Worm (Caenorhabditis elegans): Measurements from ENCODE around the gene ced-10.

The ced-10 gene

DNA sequence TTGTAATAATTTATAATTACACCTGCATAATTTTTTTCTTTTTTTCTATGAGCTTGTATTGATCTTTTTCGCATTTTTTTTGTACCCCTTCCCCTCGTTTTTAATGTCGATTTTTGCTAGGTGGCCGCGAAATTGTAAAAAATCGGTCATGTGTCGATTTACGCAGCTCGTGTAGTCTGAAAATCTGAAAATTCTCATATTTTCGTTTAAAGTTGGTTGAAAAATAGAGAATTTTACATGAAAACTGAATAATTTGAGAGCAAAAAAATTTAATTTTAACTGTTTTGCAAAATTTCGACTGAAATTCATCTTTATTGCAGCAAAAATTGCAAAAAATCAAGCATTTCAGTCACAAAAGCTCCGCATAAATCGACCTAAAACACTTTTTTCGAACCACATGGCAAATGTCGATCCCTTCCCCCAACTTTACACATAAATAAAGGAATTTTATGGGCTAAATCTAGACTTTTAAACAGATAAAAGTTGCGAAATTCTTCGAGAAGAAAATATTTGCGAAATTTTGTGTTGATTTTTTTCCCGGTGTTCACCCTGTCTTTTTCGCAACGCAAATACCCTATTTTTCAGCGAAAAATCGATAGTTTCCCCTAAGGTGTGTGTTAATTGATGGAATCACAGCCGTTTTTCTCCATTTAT is 16.9 kb upstream of the ced-10 start:
- TF ChIP-seq ztf-4 (tag; optimal IDR thresholded peaks at IDR 0.05): no peak
- no peak for TF ChIP-seq lin-13 (GFP tag; optimal IDR thresholded peaks at IDR 0.05)
- no peak for TF ChIP-seq sem-4 (tag; optimal IDR thresholded peaks at IDR 0.05)
- no peak for TF ChIP-seq R02D3.7 (tag; optimal IDR thresholded peaks at IDR 0.05)
- TF ChIP-seq unc-55 (GFP tag; optimal IDR thresholded peaks at IDR 0.05): peak; percentile 6
- no peak for TF ChIP-seq ztf-1 (GFP tag; conservative IDR thresholded peaks at IDR 0.05)
- peak in 1 of 2 experiments; percentile 8 for TF ChIP-seq lsy-2 (tag; optimal IDR thresholded peaks at IDR 0.05)

- no peak for TF ChIP-seq ceh-16 (tag; optimal IDR thresholded peaks at IDR 0.05)
- peak in 1 of 2 experiments; percentile 51 for TF ChIP-seq lsy-2 (tag; optimal IDR thresholded peaks at IDR 0.05)
- TF ChIP-seq alr-1 (tag; optimal IDR thresholded peaks at IDR 0.05): no peak
- no peak for TF ChIP-seq elt-3 (tag; optimal IDR thresholded peaks at IDR 0.05)
- peak; percentile 17 for TF ChIP-seq nhr-21 (tag; optimal IDR thresholded peaks at IDR 0.05)
- no peak for TF ChIP-seq aly-2 (tag; optimal IDR thresholded peaks at IDR 0.05)
- no peak for TF ChIP-seq ztf-4 (tag; optimal IDR thresholded peaks at IDR 0.05)
- TF ChIP-seq nhr-25 (tag; optimal IDR thresholded peaks at IDR 0.05): no peak
- peak; percentile 43 for TF ChIP-seq sma-9 (GFP tag; optimal IDR thresholded peaks at IDR 0.05)
- no peak for TF ChIP-seq sma-9 (tag; optimal IDR thresholded peaks at IDR 0.05)
- peak; percentile 36 for TF ChIP-seq unc-55 (GFP tag; optimal IDR thresholded peaks at IDR 0.05)
- TF ChIP-seq unc-39 (tag; optimal IDR thresholded peaks at IDR 0.05): no peak
- peak; percentile 39 for TF ChIP-seq F13H6.1 (tag; optimal IDR thresholded peaks at IDR 0.05)
- TF ChIP-seq C34F6.9 (tag; optimal IDR thresholded peaks at IDR 0.05): peak; percentile 51
- TF ChIP-seq zag-1 (tag; optimal IDR thresholded peaks at IDR 0.05): no peak
- peak; percentile 48 for TF ChIP-seq crh-2 (tag; optimal IDR thresholded peaks at IDR 0.05)
- TF ChIP-seq nhr-12 (tag; optimal IDR thresholded peaks at IDR 0.05): no peak
- no peak for TF ChIP-seq lin-39 (tag; optimal IDR thresholded peaks at IDR 0.05)
- no peak for TF ChIP-seq elt-1 (tag; optimal IDR thresholded peaks at IDR 0.05)
- TF ChIP-seq blmp-1 (tag; optimal IDR thresholded peaks at IDR 0.05; ENCODE audit: insufficient read depth): no peak
- no peak for TF ChIP-seq nhr-77 (tag; optimal IDR thresholded peaks at IDR 0.05)
- TF ChIP-seq ztf-1 (GFP tag; conservative IDR thresholded peaks at IDR 0.05): no peak
- TF ChIP-seq nhr-10 (tag; optimal IDR thresholded peaks at IDR 0.05): no peak
- no peak for TF ChIP-seq fos-1 (tag; optimal IDR thresholded peaks at IDR 0.05)
- TF ChIP-seq R02D3.7 (tag; optimal IDR thresholded peaks at IDR 0.05): no peak
- TF ChIP-seq nhr-11 (tag; optimal IDR thresholded peaks at IDR 0.05): no peak
- no peak for TF ChIP-seq nhr-23 (tag; optimal IDR thresholded peaks at IDR 0.05)
- no peak for TF ChIP-seq sem-4 (tag; optimal IDR thresholded peaks at IDR 0.05)
- peak; percentile 77 for TF ChIP-seq nhr-129 (tag; optimal IDR thresholded peaks at IDR 0.05)
- peak; percentile 44 for TF ChIP-seq lin-11 (tag; optimal IDR thresholded peaks at IDR 0.05)
- no peak for TF ChIP-seq ztf-11 (tag; optimal IDR thresholded peaks at IDR 0.05)
- peak; percentile 27 for TF ChIP-seq lin-13 (GFP tag; optimal IDR thresholded peaks at IDR 0.05)
- no peak for TF ChIP-seq ZK546.5 (tag; optimal IDR thresholded peaks at IDR 0.05)
- TF ChIP-seq ceh-82 (tag; optimal IDR thresholded peaks at IDR 0.05): no peak
- TF ChIP-seq ama-1 (optimal IDR thresholded peaks at IDR 0.05): no peak
- no peak for TF ChIP-seq dmd-4 (tag; optimal IDR thresholded peaks at IDR 0.05)
- TF ChIP-seq sma-3 (GFP tag; optimal IDR thresholded peaks at IDR 0.05): peak; percentile 37
- TF ChIP-seq egl-27 (tag; optimal IDR thresholded peaks at IDR 0.05): no peak
- TF ChIP-seq unc-62 (GFP tag; optimal IDR thresholded peaks at IDR 0.05): no peak
- peak; percentile 55 for TF ChIP-seq Y55F3AM.14 (GFP tag; optimal IDR thresholded peaks at IDR 0.05)
- TF ChIP-seq nhr-237 (tag; optimal IDR thresholded peaks at IDR 0.05): no peak
- TF ChIP-seq mbf-1 (tag; optimal IDR thresholded peaks at IDR 0.05): no peak
- peak; percentile 33 for TF ChIP-seq gmeb-1 (tag; optimal IDR thresholded peaks at IDR 0.05)
- no peak for TF ChIP-seq mab-5 (tag; optimal IDR thresholded peaks at IDR 0.05)
- no peak for TF ChIP-seq snpc-4 (tag; optimal IDR thresholded peaks at IDR 0.05)
- TF ChIP-seq nhr-6 (tag; optimal IDR thresholded peaks at IDR 0.05): no peak
- TF ChIP-seq skn-1 (tag; optimal IDR thresholded peaks at IDR 0.05): no peak
- TF ChIP-seq mdl-1 (tag; optimal IDR thresholded peaks at IDR 0.05): no peak
- no peak for TF ChIP-seq peb-1 (tag; optimal IDR thresholded peaks at IDR 0.05)
These were observed 15.3 kb upstream of the ced-10 start for ce11 chrIV:3524584-3525020.
